Worm (Caenorhabditis elegans): Measurements from ENCODE around the gene R09F10.5.

ce11 chrX:8346248-8346647 lies 38.7 kb upstream of the R09F10.5 start, which contains the start of gene drd-5:
- no peak for TF ChIP-seq ref-1 (GFP tag; conservative IDR thresholded peaks at IDR 0.05)
- TF ChIP-seq med-1 (GFP tag; optimal IDR thresholded peaks at IDR 0.05; ENCODE audit: insufficient read depth), result no peak
- no peak for TF ChIP-seq ztf-23 (GFP tag; IDR thresholded peaks at IDR 0.05)
- no peak for TF ChIP-seq ztf-29 (GFP tag; IDR thresholded peaks at IDR 0.05)
- TF ChIP-seq T22C8.4 (GFP tag; IDR thresholded peaks at IDR 0.05), result no peak
- no peak for TF ChIP-seq tab-1 (GFP tag; IDR thresholded peaks at IDR 0.05)
- TF ChIP-seq klf-2 (GFP tag; conservative IDR thresholded peaks at IDR 0.05), result no peak
- no peak for TF ChIP-seq flt-1 (GFP tag; IDR thresholded peaks at IDR 0.05)
- TF ChIP-seq cog-1 (tag; optimal IDR thresholded peaks at IDR 0.05), result no peak

All from whole organism, midembryonic.